Worm (Caenorhabditis elegans) whole organism, L1 larva: ENCODE measurements around the gene sre-16.
A peak's percentile ranks its signal among the peaks of the same experiment; 100 is the strongest.

ENCODE experiments used
- C16A3.4 ChIP-seq: fragments of 150-350 bp; optimal IDR thresholded peaks from 2 replicates; lab custom pipeline; 2014; ENCODE audit warnings: missing biosample characterization, missing genetic modification characterization
- C34B4.2 ChIP-seq: sonication (generic microtip); optimal IDR thresholded peaks from 2 replicates; lab custom pipeline; 2017; ENCODE audit warnings: mild to moderate bottlenecking, missing genetic modification characterization, missing compliant biosample characterization
- F16B12.6 ChIP-seq: fragments of 150-350 bp; optimal IDR thresholded peaks from 2 replicates; lab custom pipeline; 2014; ENCODE audit warnings: missing biosample characterization, missing genetic modification characterization
- alr-1 ChIP-seq: fragments of 200-800 bp; sonication (Bioruptor generic); optimal IDR thresholded peaks from 2 replicates; lab custom pipeline; 2018; ENCODE audit warnings: borderline replicate concordance, mild to moderate bottlenecking, missing genetic modification characterization, missing compliant biosample characterization
- blmp-1 ChIP-seq: fragments of 150-350 bp; optimal IDR thresholded peaks from 2 replicates; lab custom pipeline; 2014; ENCODE audit warnings: missing biosample characterization, missing genetic modification characterization
- ces-1 ChIP-seq: fragments of 150-350 bp; optimal IDR thresholded peaks from 2 replicates; lab custom pipeline; 2014; ENCODE audit warnings: missing biosample characterization, missing genetic modification reagents, missing genetic modification characterization
- dpl-1 ChIP-seq, 3 experiments: fragments of 150-350 bp in 2 of 3; sonication (generic microtip) in 1 of 3; optimal IDR thresholded peaks; 2 replicates each; lab custom pipeline; 2014 to 2017; ENCODE audit warnings: missing biosample characterization in 3 of 3, missing genetic modification characterization in 3 of 3, missing genetic modification reagents in 3 of 3
- dsc-1 ChIP-seq: sonication (generic microtip); optimal IDR thresholded peaks from 2 replicates; lab custom pipeline; 2016; ENCODE audit warnings: mild to moderate bottlenecking, missing genetic modification characterization, missing compliant biosample characterization
- efl-1 ChIP-seq, 4 experiments: fragments of 150-350 bp; optimal IDR thresholded peaks in 3 of 4; peaks in 1 of 4; 1 replicate in 1 of 4; 2 replicates in 3 of 4; lab custom pipeline; 2014; ENCODE audit warnings: missing biosample characterization in 2 of 4, missing genetic modification characterization in 2 of 4, missing genetic modification reagents in 2 of 4
- egl-13 ChIP-seq: sonication (generic microtip); optimal IDR thresholded peaks from 2 replicates; lab custom pipeline; 2016; ENCODE audit warnings: missing genotype, missing genetic modification reagents, missing genetic modification characterization, missing compliant biosample characterization
- fkh-10 ChIP-seq: sonication (generic microtip); optimal IDR thresholded peaks from 2 replicates; lab custom pipeline; 2017; ENCODE audit warnings: missing biosample characterization, missing genetic modification reagents, missing genetic modification characterization
- fos-1 ChIP-seq: fragments of 150-350 bp; optimal IDR thresholded peaks from 2 replicates; lab custom pipeline; 2014; ENCODE audit warnings: missing biosample characterization, missing genetic modification characterization
- grh-1 ChIP-seq: fragments of 200-800 bp; sonication (Bioruptor generic); IDR thresholded peaks from 2 replicates; pipeline ENCODE4 v1.3.6; 2022; ENCODE audit warnings: missing genetic modification reagents, missing genetic modification characterization, missing compliant biosample characterization
- isw-1 ChIP-seq: fragments of 200-800 bp; sonication (Bioruptor generic); IDR thresholded peaks from 2 replicates; pipeline ENCODE4 v1.3.6; 2022; ENCODE audit warnings: missing genetic modification characterization, missing compliant biosample characterization
- lin-13 ChIP-seq: fragments of 150-350 bp; optimal IDR thresholded peaks from 2 replicates; lab custom pipeline; 2014; ENCODE audit warnings: missing biosample characterization, missing genetic modification reagents, missing genetic modification characterization
- lin-15B ChIP-seq: fragments of 150-350 bp; sonication (generic microtip); optimal IDR thresholded peaks from 3 replicates; lab custom pipeline; 2014; ENCODE audit warnings: missing biosample characterization, missing genetic modification characterization
- lin-35 ChIP-seq, 2 experiments: fragments of 150-350 bp; optimal IDR thresholded peaks; 2 replicates each; lab custom pipeline; 2014; ENCODE audit warnings: missing biosample characterization in 2 of 2, missing genetic modification characterization in 2 of 2, missing genetic modification reagents in 2 of 2
- lin-39 ChIP-seq: fragments of 150-350 bp; optimal IDR thresholded peaks from 2 replicates; lab custom pipeline; 2014; ENCODE audit warnings: missing biosample characterization, missing genetic modification reagents, missing genetic modification characterization
- mdl-1 ChIP-seq, 2 experiments: fragments of 150-350 bp; optimal IDR thresholded peaks; 2 replicates each; lab custom pipeline; 2014 to 2017; ENCODE audit warnings: missing biosample characterization in 2 of 2, missing genetic modification characterization in 2 of 2, inconsistent platforms in 1 of 2
- mef-2 ChIP-seq: fragments of 150-350 bp; optimal IDR thresholded peaks from 2 replicates; lab custom pipeline; 2014; ENCODE audit warnings: missing biosample characterization, missing genetic modification characterization
- mep-1 ChIP-seq: fragments of 150-350 bp; optimal IDR thresholded peaks from 2 replicates; lab custom pipeline; 2014; ENCODE audit warnings: missing biosample characterization, missing genetic modification characterization
- nhr-11 ChIP-seq: fragments of 150-350 bp; optimal IDR thresholded peaks from 2 replicates; lab custom pipeline; 2014; ENCODE audit warnings: missing biosample characterization, missing genetic modification characterization
- nhr-19 ChIP-seq: fragments of 200-800 bp; sonication (Bioruptor generic); conservative IDR thresholded peaks from 2 replicates; pipeline ENCODE4 v1.3.6; 2022; ENCODE audit warnings: missing genetic modification characterization, missing compliant biosample characterization
- nhr-20 ChIP-seq: sonication (generic microtip); optimal IDR thresholded peaks from 2 replicates; lab custom pipeline; 2016; ENCODE audit warnings: mild to moderate bottlenecking, missing genetic modification characterization, missing compliant biosample characterization
- nhr-47 ChIP-seq: sonication (generic microtip); optimal IDR thresholded peaks from 2 replicates; lab custom pipeline; 2016; ENCODE audit warnings: mild to moderate bottlenecking, missing genetic modification characterization, moderate library complexity, missing compliant biosample characterization
- nhr-71 ChIP-seq: sonication (generic microtip); optimal IDR thresholded peaks from 2 replicates; lab custom pipeline; 2016; ENCODE audit warnings: mild to moderate bottlenecking, missing genetic modification characterization, moderate library complexity, missing compliant biosample characterization
- nhr-77 ChIP-seq: fragments of 150-350 bp; optimal IDR thresholded peaks from 2 replicates; lab custom pipeline; 2014; ENCODE audit warnings: missing biosample characterization, missing genetic modification characterization
- nhr-84 ChIP-seq: sonication (generic microtip); optimal IDR thresholded peaks from 2 replicates; lab custom pipeline; 2017; ENCODE audit warnings: missing biosample characterization, missing genetic modification characterization
- nhr-85 ChIP-seq: sonication (generic microtip); peaks from one replicate; lab custom pipeline; 2016; ENCODE audit warnings: missing genetic modification characterization, inconsistent platforms, missing compliant biosample characterization
- pag-3 ChIP-seq: sonication (generic microtip); optimal IDR thresholded peaks from 2 replicates; lab custom pipeline; 2017; ENCODE audit warnings: missing genetic modification characterization, mild to moderate bottlenecking, missing compliant biosample characterization, antibody characterized with exemption, borderline replicate concordance; ENCODE audit not compliant: insufficient read depth
- tbx-2 ChIP-seq: sonication (generic microtip); optimal IDR thresholded peaks from 2 replicates; lab custom pipeline; 2016; ENCODE audit warnings: missing genetic modification characterization, missing compliant biosample characterization
- tlp-1 ChIP-seq: fragments of 150-350 bp; optimal IDR thresholded peaks from 2 replicates; lab custom pipeline; 2014; ENCODE audit warnings: missing biosample characterization, missing genetic modification characterization
- unc-130 ChIP-seq: fragments of 150-350 bp; optimal IDR thresholded peaks from 2 replicates; lab custom pipeline; 2017; ENCODE audit warnings: missing biosample characterization, missing genetic modification characterization, inconsistent platforms
- unc-86 ChIP-seq: sonication (generic microtip); optimal IDR thresholded peaks from 2 replicates; lab custom pipeline; 2016; ENCODE audit warnings: missing genetic modification characterization, missing compliant biosample characterization

sre-16 gene

DNA sequence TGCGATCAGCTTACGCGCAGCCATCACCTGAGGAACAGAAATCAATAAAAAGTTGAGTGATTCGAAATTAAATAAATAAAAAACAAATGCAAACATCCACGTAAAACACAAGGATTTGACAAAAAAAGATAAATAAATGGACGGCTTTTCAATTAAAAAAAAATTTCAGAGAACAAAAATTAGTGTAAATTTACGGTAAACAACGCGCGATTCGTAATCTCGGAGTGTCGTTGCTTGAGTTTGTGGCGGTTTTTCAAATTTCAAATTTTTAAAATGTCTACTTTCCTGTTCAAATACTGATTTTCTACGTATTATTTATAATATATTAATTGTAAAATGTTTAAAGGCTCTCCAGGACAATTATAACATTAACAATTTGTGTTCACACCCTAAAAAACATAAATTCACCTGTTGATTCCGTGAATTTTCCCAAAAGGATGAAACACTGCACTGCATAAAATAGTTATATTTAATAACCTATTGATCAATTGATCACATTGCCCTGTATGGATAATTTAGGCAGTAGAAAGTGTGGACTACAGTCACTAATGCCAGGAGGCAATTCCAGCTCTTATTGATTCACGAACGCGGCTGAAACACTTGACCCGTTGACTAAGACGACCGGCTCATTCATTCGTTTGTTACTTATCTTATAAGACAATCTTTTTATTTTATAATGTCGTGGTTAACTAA, 26.8 kb downstream of the sre-16 start, which contains the start of the genes marb-1 and F35G2.3 (continued):
- TF ChIP-seq mep-1 (tag; lab: Kevin White, UChicago) (peak; percentile 14), alr-1 (tag; lab: Kevin White, UChicago) (no peak), lin-13 (peak; percentile 24), lin-35 (GFP tag; optimal IDR thresholded peaks at IDR 0.05; lab: Kevin White, UChicago) (peak; percentile 93 to 94), grh-1 (GFP tag; lab: Robert Waterston, UW) (no peak), dpl-1 (GFP tag; optimal IDR thresholded peaks at IDR 0.05; lab: Kevin White, UChicago) (peak; percentile 89 to 93 (median 92)), unc-86 (tag; lab: Kevin White, UChicago) (peak; percentile 5), C34B4.2 (tag; lab: Kevin White, UChicago) (no peak), lin-39 (tag; lab: Kevin White, UChicago) (peak; percentile 68), F16B12.6 (tag; lab: Kevin White, UChicago) (peak; percentile 14), nhr-11 (peak; percentile 3), blmp-1 (tag; lab: Kevin White, UChicago) (no peak), C16A3.4 (peak; percentile 53), unc-130 (tag; lab: Kevin White, UChicago) (no peak), egl-13 (tag; lab: Kevin White, UChicago) (peak; percentile 35), efl-1 (optimal IDR thresholded peaks at IDR 0.05; lab: Kevin White, UChicago) (peak; percentile 63 to 93), efl-1 (GFP tag; optimal IDR thresholded peaks at IDR 0.05 in 1 of 2; lab: Kevin White, UChicago) (peak; percentile 94 to 99), fos-1 (tag; lab: Kevin White, UChicago) (no peak), tbx-2 (tag; lab: Kevin White, UChicago) (peak; percentile 74), nhr-85 (tag; lab: Kevin White, UChicago) (peak; percentile 81), nhr-20 (tag; lab: Kevin White, UChicago) (peak; percentile 69), lin-15B (tag; lab: Kevin White, UChicago) (peak; percentile 69)

DNA sequence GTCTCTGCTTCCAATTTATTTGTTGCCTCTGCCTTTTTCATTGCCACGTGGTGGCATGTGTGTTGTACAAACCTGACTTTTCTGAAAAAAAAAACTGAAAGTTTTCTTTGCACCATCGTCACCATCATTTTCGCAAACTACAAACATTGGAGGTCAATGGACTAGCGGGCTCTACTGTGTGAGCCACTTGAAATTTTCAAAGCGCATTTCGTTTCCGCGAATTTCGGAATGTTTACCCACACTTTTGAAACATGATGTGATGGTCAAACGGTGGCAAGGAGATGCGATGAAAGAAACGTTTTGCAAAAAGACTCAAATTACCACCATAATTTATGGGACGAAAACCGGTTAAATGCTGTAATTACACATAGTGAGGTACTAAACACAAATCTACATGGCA, 28.0 kb downstream of the sre-16 start:
- peak; percentile 60 for TF ChIP-seq nhr-85 (tag; lab: Kevin White, UChicago)
- TF ChIP-seq tlp-1 (tag; lab: Kevin White, UChicago): no peak
- TF ChIP-seq nhr-71: no peak
- TF ChIP-seq nhr-47: no peak

DNA sequence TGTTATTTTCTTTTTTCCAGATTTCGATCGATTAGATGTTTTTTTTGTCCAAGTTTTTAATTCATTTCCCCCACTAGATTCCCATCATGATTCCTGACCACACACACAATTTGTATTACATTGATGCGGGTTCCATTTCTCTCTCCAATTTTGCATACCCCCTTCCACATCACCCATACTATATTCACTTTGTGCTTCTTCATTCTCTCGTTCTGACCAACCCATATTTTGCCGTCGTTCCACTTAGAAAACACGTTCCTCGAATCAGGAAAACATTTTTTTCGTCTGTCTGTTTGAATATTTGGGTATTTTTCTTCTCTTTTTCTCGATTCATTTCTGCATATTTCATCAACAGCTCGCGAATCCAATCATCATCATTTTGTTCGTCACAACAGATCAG, 28.5 kb downstream of the sre-16 start:
- no peak for TF ChIP-seq mdl-1 (tag; optimal IDR thresholded peaks at IDR 0.05; lab: Kevin White, UChicago)
- TF ChIP-seq pag-3 (tag; lab: Kevin White, UChicago): no peak
- TF ChIP-seq nhr-84: no peak

DNA sequence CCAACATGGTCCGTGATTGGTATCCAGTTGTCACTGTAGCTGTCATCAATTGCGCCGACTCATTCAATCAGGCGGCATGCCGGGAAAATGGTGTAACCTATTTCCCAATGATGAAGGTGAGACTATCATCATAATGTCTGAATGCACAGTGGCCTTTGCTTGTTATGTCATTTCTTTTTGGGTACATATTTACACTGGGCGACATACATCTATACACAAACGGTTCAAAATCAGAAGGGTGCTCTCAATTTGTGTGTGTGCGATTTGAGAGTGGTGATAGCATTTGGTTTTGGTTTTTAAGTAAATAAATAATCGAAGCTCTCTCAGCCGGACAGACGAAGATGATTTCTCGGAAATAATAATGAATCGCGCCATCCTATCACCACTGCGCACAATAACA, 31.9 kb downstream of the sre-16 start:
- TF ChIP-seq tbx-2 (tag; lab: Kevin White, UChicago) (peak; percentile 28), fkh-10 (no peak), nhr-19 (GFP tag; lab: Robert Waterston, UW) (no peak), efl-1 (optimal IDR thresholded peaks at IDR 0.05; lab: Kevin White, UChicago) (no peak), efl-1 (GFP tag; optimal IDR thresholded peaks at IDR 0.05 in 1 of 2; lab: Kevin White, UChicago) (peak in 1 of 2 experiments; percentile 81), isw-1 (GFP tag; lab: Robert Waterston, UW) (no peak), fos-1 (tag; lab: Kevin White, UChicago) (no peak), ces-1 (no peak), nhr-77 (peak; percentile 19), alr-1 (tag; lab: Kevin White, UChicago) (no peak)

DNA sequence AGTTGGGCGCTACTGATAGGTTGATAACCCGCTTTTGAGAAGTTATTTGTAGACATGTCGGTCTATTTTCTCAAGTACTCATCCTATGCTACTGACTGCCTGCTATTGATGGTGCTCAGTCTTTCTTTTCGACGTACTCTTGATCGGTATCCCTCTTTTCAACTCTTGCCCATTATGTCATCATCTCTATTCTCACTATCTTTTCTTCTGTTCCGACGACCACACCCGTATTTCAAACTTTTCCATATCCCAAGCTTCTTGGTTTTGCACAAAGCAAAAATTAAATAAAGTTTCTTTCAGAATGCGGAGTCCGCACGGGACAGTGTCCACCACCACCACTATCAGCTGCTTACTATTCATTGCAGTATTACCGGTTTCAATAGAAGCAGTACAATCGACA, 33.0 kb downstream of the sre-16 start, which contains the start of gene F35G2.1:
Gene F35G2.1, plus strand, starts transcription at position 301 of the 400 bp plus-strand sequence.
- TF ChIP-seq mef-2 (tag; lab: Kevin White, UChicago) (no peak), dsc-1 (tag; lab: Kevin White, UChicago) (no peak), isw-1 (GFP tag; lab: Robert Waterston, UW) (no peak), efl-1 (optimal IDR thresholded peaks at IDR 0.05; lab: Kevin White, UChicago) (no peak), efl-1 (GFP tag; optimal IDR thresholded peaks at IDR 0.05 in 1 of 2; lab: Kevin White, UChicago) (peak in 1 of 2 experiments; percentile 20), lin-13 (no peak)
